Worm (Caenorhabditis elegans) whole organism, mixed stage, embryonic: ENCODE measurements around the gene txt-13.

Experiments used
- M03D4.4 ChIP-seq: sonication (generic microtip); optimal IDR thresholded peaks from 2 replicates; lab custom pipeline; 2017; ENCODE audit warnings: mild to moderate bottlenecking, missing genetic modification characterization, missing compliant biosample characterization
- bed-3 ChIP-seq: fragments of 200-800 bp; sonication (Bioruptor generic); optimal IDR thresholded peaks from 3 replicates; lab custom pipeline; 2018; ENCODE audit warnings: mild to moderate bottlenecking, missing genetic modification characterization, moderate library complexity, missing compliant biosample characterization
- blmp-1 ChIP-seq: fragments of 150-350 bp; optimal IDR thresholded peaks from 2 replicates; lab custom pipeline; 2014; ENCODE audit warnings: missing biosample characterization, missing genetic modification characterization
- ceh-39 ChIP-seq: fragments of 150-350 bp; optimal IDR thresholded peaks from 2 replicates; lab custom pipeline; 2014; ENCODE audit warnings: missing biosample characterization, missing genetic modification characterization
- ceh-43 ChIP-seq: fragments of 200-800 bp; sonication (Bioruptor generic); optimal IDR thresholded peaks from 2 replicates; lab custom pipeline; 2018; ENCODE audit warnings: mild to moderate bottlenecking, missing genetic modification characterization, moderate library complexity, missing compliant biosample characterization
- ceh-83 ChIP-seq: fragments of 200-800 bp; sonication (Bioruptor generic); optimal IDR thresholded peaks from 2 replicates; lab custom pipeline; 2018; ENCODE audit warnings: mild to moderate bottlenecking, missing genetic modification characterization, missing compliant biosample characterization
- ces-1 ChIP-seq: fragments of 150-350 bp; optimal IDR thresholded peaks from 2 replicates; lab custom pipeline; 2014; ENCODE audit warnings: missing biosample characterization, missing genetic modification reagents, missing genetic modification characterization
- cnd-1 ChIP-seq: fragments of 200-800 bp; sonication (Bioruptor generic); optimal IDR thresholded peaks from 2 replicates; lab custom pipeline; 2018; ENCODE audit warnings: mild to moderate bottlenecking, missing genetic modification characterization, missing compliant biosample characterization
- drap-1 ChIP-seq: fragments of 200-800 bp; sonication (Bioruptor generic); optimal IDR thresholded peaks from 3 replicates; lab custom pipeline; 2018; ENCODE audit warnings: mild to moderate bottlenecking, missing genetic modification characterization, missing compliant biosample characterization
- elt-1 ChIP-seq: sonication (generic microtip); optimal IDR thresholded peaks from 2 replicates; lab custom pipeline; 2017; ENCODE audit warnings: missing genetic modification characterization, mild to moderate bottlenecking, missing compliant biosample characterization, antibody characterized with exemption, moderate library complexity, borderline replicate concordance; ENCODE audit not compliant: insufficient read depth
- elt-3 ChIP-seq: fragments of 150-350 bp; optimal IDR thresholded peaks from 2 replicates; lab custom pipeline; 2014; ENCODE audit warnings: missing biosample characterization, missing genetic modification characterization
- flh-1 ChIP-seq: fragments of 200-800 bp; sonication (Bioruptor generic); optimal IDR thresholded peaks from 2 replicates; lab custom pipeline; 2018; ENCODE audit warnings: mild to moderate bottlenecking, missing genetic modification characterization, moderate library complexity, missing compliant biosample characterization
- ham-2 ChIP-seq: fragments of 200-800 bp; sonication (Bioruptor generic); optimal IDR thresholded peaks from 2 replicates; lab custom pipeline; 2018; ENCODE audit warnings: mild to moderate bottlenecking, missing genetic modification characterization, missing compliant biosample characterization
- hlh-1 ChIP-seq: fragments of 150-350 bp; optimal IDR thresholded peaks from 2 replicates; lab custom pipeline; 2014; ENCODE audit warnings: missing biosample characterization, missing genetic modification reagents, missing genetic modification characterization
- lin-13 ChIP-seq: fragments of 150-350 bp; optimal IDR thresholded peaks from 2 replicates; lab custom pipeline; 2014; ENCODE audit warnings: missing biosample characterization, missing genetic modification characterization
- lin-32 ChIP-seq: fragments of 200-800 bp; sonication (Bioruptor generic); optimal IDR thresholded peaks from 2 replicates; lab custom pipeline; 2018; ENCODE audit warnings: mild to moderate bottlenecking, missing genetic modification characterization, missing compliant biosample characterization
- lsy-2 ChIP-seq: fragments of 150-350 bp; optimal IDR thresholded peaks from 2 replicates; lab custom pipeline; 2014; ENCODE audit warnings: missing biosample characterization, missing genetic modification characterization
- mab-5 ChIP-seq: fragments of 150-350 bp; optimal IDR thresholded peaks from 2 replicates; lab custom pipeline; 2014; ENCODE audit warnings: missing biosample characterization, missing genetic modification characterization
- mep-1 ChIP-seq: fragments of 150-350 bp; optimal IDR thresholded peaks from 2 replicates; lab custom pipeline; 2017; ENCODE audit warnings: missing biosample characterization, missing genetic modification reagents, missing genetic modification characterization, inconsistent platforms
- mls-2 ChIP-seq: sonication (generic microtip); optimal IDR thresholded peaks from 2 replicates; lab custom pipeline; 2016; ENCODE audit warnings: mild to moderate bottlenecking, missing genetic modification characterization, moderate library complexity, missing compliant biosample characterization
- nhr-12 ChIP-seq: fragments of 150-350 bp; optimal IDR thresholded peaks from 2 replicates; lab custom pipeline; 2014; ENCODE audit warnings: missing biosample characterization, missing genetic modification characterization
- nhr-2 ChIP-seq: fragments of 150-350 bp; optimal IDR thresholded peaks from 2 replicates; lab custom pipeline; 2014; ENCODE audit warnings: missing biosample characterization, missing genetic modification characterization
- nhr-237 ChIP-seq: fragments of 150-350 bp; optimal IDR thresholded peaks from 2 replicates; lab custom pipeline; 2014; ENCODE audit warnings: missing biosample characterization, missing genetic modification characterization
- nhr-28 ChIP-seq: fragments of 150-350 bp; optimal IDR thresholded peaks from 2 replicates; lab custom pipeline; 2014; ENCODE audit warnings: missing biosample characterization, missing genetic modification characterization
- nhr-76 ChIP-seq: sonication (generic microtip); optimal IDR thresholded peaks from 2 replicates; lab custom pipeline; 2017; ENCODE audit warnings: missing biosample characterization, missing genetic modification characterization
- pha-4 ChIP-seq: fragments of 150-350 bp; optimal IDR thresholded peaks from 2 replicates; lab custom pipeline; 2018; ENCODE audit warnings: missing biosample characterization, missing genetic modification reagents, missing genetic modification characterization
- sem-2 ChIP-seq: fragments of 200-800 bp; sonication (Bioruptor generic); optimal IDR thresholded peaks from 2 replicates; lab custom pipeline; 2018; ENCODE audit warnings: mild to moderate bottlenecking, missing genetic modification characterization, missing compliant biosample characterization
- snpc-4 ChIP-seq: fragments of 150-350 bp; optimal IDR thresholded peaks from 2 replicates; lab custom pipeline; 2014; ENCODE audit warnings: missing biosample characterization, missing genetic modification characterization
- sptf-1 ChIP-seq: sonication (generic microtip); optimal IDR thresholded peaks from 2 replicates; lab custom pipeline; 2017; ENCODE audit warnings: mild to moderate bottlenecking, missing genetic modification characterization, moderate library complexity, missing compliant biosample characterization
- tbx-8 ChIP-seq: fragments of 200-800 bp; sonication (Bioruptor generic); optimal IDR thresholded peaks from 2 replicates; lab custom pipeline; 2018; ENCODE audit warnings: mild to moderate bottlenecking, missing genetic modification characterization, moderate library complexity, missing compliant biosample characterization
- unc-120 ChIP-seq: sonication (generic microtip); optimal IDR thresholded peaks from 2 replicates; lab custom pipeline; 2017; ENCODE audit warnings: missing genetic modification characterization, missing compliant biosample characterization; ENCODE audit not compliant: poor library complexity, severe bottlenecking
- unc-39 ChIP-seq: fragments of 150-350 bp; optimal IDR thresholded peaks from 2 replicates; lab custom pipeline; 2014; ENCODE audit warnings: missing biosample characterization, missing genetic modification characterization
- unc-62 ChIP-seq: fragments of 150-350 bp; optimal IDR thresholded peaks from 2 replicates; lab custom pipeline; 2014; ENCODE audit warnings: missing biosample characterization, missing genetic modification reagents, missing genetic modification characterization
- zip-8 ChIP-seq: fragments of 150-350 bp; optimal IDR thresholded peaks from 2 replicates; lab custom pipeline; 2014; ENCODE audit warnings: missing biosample characterization, missing genetic modification characterization
- ztf-11 ChIP-seq: fragments of 150-350 bp; optimal IDR thresholded peaks from 2 replicates; lab custom pipeline; 2014; ENCODE audit warnings: missing biosample characterization, missing genetic modification characterization

txt-13 gene

DNA sequence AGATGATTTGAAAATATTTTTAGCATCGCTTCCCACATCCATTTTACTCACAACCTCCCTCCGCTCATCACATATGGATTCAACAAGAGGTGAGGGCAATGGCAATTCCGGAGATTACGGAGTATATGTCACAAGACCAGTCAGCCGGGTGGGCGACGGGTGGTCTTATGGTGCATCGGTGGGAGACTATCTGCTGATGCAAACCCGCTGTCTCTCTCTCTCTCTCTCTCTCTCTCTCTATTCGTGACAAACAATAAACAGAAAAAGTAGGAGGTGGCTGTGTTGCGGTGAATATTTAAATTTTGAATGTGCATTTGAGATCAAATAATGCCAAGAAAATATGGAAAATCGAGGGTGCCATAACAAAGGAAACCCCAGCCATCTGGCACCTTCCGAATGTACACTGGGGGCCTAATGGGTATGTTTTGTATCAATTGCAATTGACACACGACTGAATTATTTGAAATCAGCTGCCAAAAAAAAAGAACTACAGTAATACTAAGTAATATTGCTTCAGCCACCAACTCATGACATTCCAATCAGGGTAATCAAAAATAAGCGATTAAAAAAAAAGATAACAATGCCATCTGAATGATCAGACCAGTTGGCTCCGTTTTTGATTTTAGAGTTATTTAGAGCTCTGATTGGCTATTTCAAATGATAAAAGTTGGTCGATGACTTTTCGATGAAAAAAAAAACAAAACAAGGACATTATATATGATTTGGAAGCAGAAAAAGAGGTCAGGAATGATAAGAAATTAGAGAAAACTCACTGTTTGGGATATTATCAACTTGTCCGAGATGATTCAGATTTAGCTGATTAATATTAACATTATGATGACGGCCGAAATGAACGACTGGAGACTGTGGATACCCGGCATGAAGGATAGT, 22.4 kb upstream of the txt-13 start:
- TF ChIP-seq sptf-1 (tag; lab: Kevin White, UChicago): peak; percentile 11
- TF ChIP-seq ceh-83: no peak
- peak; percentile 5 for TF ChIP-seq M03D4.4 (tag; lab: Kevin White, UChicago)
- no peak for TF ChIP-seq unc-62 (GFP tag; lab: Kevin White, UChicago)
- no peak for TF ChIP-seq flh-1 (GFP tag; lab: Kevin White, UChicago)
- TF ChIP-seq cnd-1 (tag; lab: Kevin White, UChicago): peak; percentile 56
- TF ChIP-seq nhr-2 (tag; lab: Kevin White, UChicago): no peak

ce11 chrII:10548778-10549671, 21.4 kb upstream of the txt-13 start:
- peak; percentile 68 for TF ChIP-seq ztf-11 (tag; lab: Kevin White, UChicago)
- peak; percentile 28 for TF ChIP-seq mls-2
- TF ChIP-seq lsy-2 (tag; lab: Kevin White, UChicago): peak; percentile 30
- peak; percentile 85 for TF ChIP-seq pha-4 (tag; lab: Kevin White, UChicago)
- TF ChIP-seq mep-1 (tag; lab: Kevin White, UChicago): peak; percentile 57
- no peak for TF ChIP-seq elt-1 (tag; lab: Kevin White, UChicago)
- no peak for TF ChIP-seq ceh-83
- TF ChIP-seq cnd-1 (tag; lab: Kevin White, UChicago): peak; percentile 63
- no peak for TF ChIP-seq nhr-28 (tag; lab: Kevin White, UChicago)
- no peak for TF ChIP-seq elt-3 (tag; lab: Kevin White, UChicago)
- no peak for TF ChIP-seq sem-2 (GFP tag; lab: Kevin White, UChicago)
- TF ChIP-seq tbx-8 (GFP tag; lab: Kevin White, UChicago): no peak
- TF ChIP-seq sptf-1 (tag; lab: Kevin White, UChicago): peak; percentile 68
- TF ChIP-seq ceh-39 (tag; lab: Kevin White, UChicago): peak; percentile 10
- no peak for TF ChIP-seq nhr-76 (tag; lab: Kevin White, UChicago)
- TF ChIP-seq snpc-4: no peak
- TF ChIP-seq zip-8 (tag; lab: Kevin White, UChicago): no peak
- TF ChIP-seq ham-2 (GFP tag; lab: Kevin White, UChicago): peak; percentile 74
- TF ChIP-seq blmp-1 (tag; lab: Kevin White, UChicago): no peak
- TF ChIP-seq nhr-2 (tag; lab: Kevin White, UChicago): peak; percentile 99
- TF ChIP-seq unc-120 (tag; lab: Kevin White, UChicago): peak; percentile 71
- no peak for TF ChIP-seq bed-3 (GFP tag; lab: Kevin White, UChicago)
- TF ChIP-seq ces-1: peak; percentile 70
- no peak for TF ChIP-seq M03D4.4 (tag; lab: Kevin White, UChicago)
- no peak for TF ChIP-seq unc-39 (tag; lab: Kevin White, UChicago)
- peak; percentile 67 for TF ChIP-seq lin-13 (tag; lab: Kevin White, UChicago)
- TF ChIP-seq ceh-43 (GFP tag; lab: Kevin White, UChicago): no peak
- no peak for TF ChIP-seq mab-5
- peak; percentile 32 for TF ChIP-seq lin-32 (GFP tag; lab: Kevin White, UChicago)
- peak; percentile 42 for TF ChIP-seq nhr-12 (tag; lab: Kevin White, UChicago)
- peak; percentile 65 for TF ChIP-seq unc-62 (GFP tag; lab: Kevin White, UChicago)
- TF ChIP-seq nhr-237 (tag; lab: Kevin White, UChicago): peak; percentile 55
- peak; percentile 11 for TF ChIP-seq drap-1
- TF ChIP-seq hlh-1 (tag; lab: Kevin White, UChicago): no peak
- peak; percentile 22 for TF ChIP-seq flh-1 (GFP tag; lab: Kevin White, UChicago)
- TF ChIP-seq, all 35 proteins: peak for 19
